Fruit fly (Drosophila melanogaster) whole organism, embryonic: ENCODE results near the gene pHCl-1.

ENCODE experiments used
- Antp ChIP-seq: fragments of 200-800 bp; sonication (Bioruptor generic); optimal IDR thresholded peaks from 3 replicates; lab custom pipeline; 2016; ENCODE audit warnings: missing biosample characterization, missing genetic modification characterization
- CG12071 ChIP-seq: fragments of 200-800 bp; sonication (Bioruptor generic); optimal IDR thresholded peaks from 3 replicates; lab custom pipeline; 2018; ENCODE audit warnings: missing biosample characterization, mild to moderate bottlenecking, missing genetic modification characterization
- CG12104 ChIP-seq: fragments of 200-800 bp; sonication (Bioruptor generic); optimal IDR thresholded peaks from 3 replicates; lab custom pipeline; 2016; ENCODE audit warnings: missing biosample characterization, missing genetic modification characterization
- CG12769 ChIP-seq: fragments of 200-800 bp; sonication (Bioruptor generic); optimal IDR thresholded peaks from 2 replicates; lab custom pipeline; 2019; ENCODE audit warnings: missing biosample characterization, mild to moderate bottlenecking, missing genetic modification characterization, moderate library complexity
- CG13123 ChIP-seq: fragments of 200-800 bp; sonication (Bioruptor generic); optimal IDR thresholded peaks from 2 replicates; lab custom pipeline; 2016; ENCODE audit warnings: missing biosample characterization, missing genetic modification characterization
- CG13424 ChIP-seq: fragments of 200-800 bp; sonication (Bioruptor generic); optimal IDR thresholded peaks from 2 replicates; lab custom pipeline; 2019; ENCODE audit warnings: missing biosample characterization, mild to moderate bottlenecking, missing genetic modification characterization, moderate library complexity
- CG15479 ChIP-seq: fragments of 200-800 bp; sonication (Bioruptor generic); optimal IDR thresholded peaks from 3 replicates; lab custom pipeline; 2019; ENCODE audit warnings: missing biosample characterization, mild to moderate bottlenecking, missing genetic modification characterization, moderate library complexity
- CG18599 ChIP-seq: fragments of 200-800 bp; sonication (Bioruptor generic); optimal IDR thresholded peaks from 3 replicates; lab custom pipeline; 2017; ENCODE audit warnings: missing biosample characterization, missing genetic modification characterization, mild to moderate bottlenecking, moderate library complexity, missing genetic modification reagents
- CG30020 ChIP-seq: fragments of 200-800 bp; optimal IDR thresholded peaks from 2 replicates; lab custom pipeline; 2019; ENCODE audit warnings: missing biosample characterization, mild to moderate bottlenecking, missing genetic modification characterization, moderate library complexity
- CG3838 ChIP-seq: fragments of 200-800 bp; sonication (Bioruptor generic); optimal IDR thresholded peaks from 3 replicates; lab custom pipeline; 2016; ENCODE audit warnings: missing biosample characterization, missing genetic modification characterization
- CG4360 ChIP-seq: fragments of 200-800 bp; sonication (Bioruptor generic); IDR thresholded peaks from 2 replicates; pipeline ENCODE4 v1.3.6; 2022; ENCODE audit warnings: missing biosample characterization, missing genetic modification characterization
- CG4707 ChIP-seq: fragments of 200-800 bp; sonication (Bioruptor generic); optimal IDR thresholded peaks from 2 replicates; lab custom pipeline; 2018; ENCODE audit warnings: missing biosample characterization, mild to moderate bottlenecking, missing genetic modification characterization, moderate library complexity
- CG8281 ChIP-seq: fragments of 200-800 bp; sonication (Bioruptor generic); optimal IDR thresholded peaks from 2 replicates; lab custom pipeline; 2018; ENCODE audit warnings: missing biosample characterization, mild to moderate bottlenecking, missing genetic modification characterization, moderate library complexity
- CG9817 ChIP-seq: fragments of 200-800 bp; sonication (Bioruptor generic); optimal IDR thresholded peaks from 2 replicates; lab custom pipeline; 2018; ENCODE audit warnings: missing biosample characterization, mild to moderate bottlenecking, missing genetic modification characterization, moderate library complexity
- CTCF ChIP-seq: fragments of 200-800 bp; sonication (Bioruptor generic); optimal IDR thresholded peaks from 2 replicates; lab custom pipeline; 2017; ENCODE audit warnings: missing biosample characterization, mild to moderate bottlenecking, missing genetic modification characterization, moderate library complexity
- Elba2 ChIP-seq: fragments of 200-800 bp; sonication (Bioruptor generic); optimal IDR thresholded peaks from 3 replicates; lab custom pipeline; 2016; ENCODE audit warnings: missing biosample characterization, missing genetic modification characterization
- Fer2 ChIP-seq: fragments of 200-800 bp; sonication (Bioruptor generic); optimal IDR thresholded peaks from 2 replicates; lab custom pipeline; 2018; ENCODE audit warnings: missing biosample characterization, mild to moderate bottlenecking, missing genetic modification characterization, moderate library complexity
- H15 ChIP-seq: fragments of 200-800 bp; sonication (Bioruptor generic); IDR thresholded peaks from 3 replicates; pipeline ENCODE4 v1.3.6; 2022; ENCODE audit warnings: missing biosample characterization, missing genetic modification characterization
- Lhr ChIP-seq: fragments of 200-800 bp; sonication (Bioruptor generic); optimal IDR thresholded peaks from 3 replicates; lab custom pipeline; 2017; ENCODE audit warnings: mild to moderate bottlenecking, missing biosample characterization, missing genetic modification reagents, missing genetic modification characterization
- Med ChIP-seq: fragments of 200-800 bp; sonication (Bioruptor generic); peaks from one replicate; lab custom pipeline; 2016; ENCODE audit warnings: missing biosample characterization, missing genetic modification characterization, mild to moderate bottlenecking, inconsistent platforms, moderate library complexity
- Opbp ChIP-seq: fragments of 200-800 bp; sonication (Bioruptor generic); IDR thresholded peaks from 3 replicates; pipeline ENCODE4 v1.3.6; 2022; ENCODE audit warnings: missing biosample characterization, missing genetic modification characterization; ENCODE audit not compliant: partially characterized antibody
- Sox102F ChIP-seq: fragments of 200-800 bp; sonication (Bioruptor generic); optimal IDR thresholded peaks from 2 replicates; lab custom pipeline; 2018; ENCODE audit warnings: missing biosample characterization, mild to moderate bottlenecking, missing genetic modification characterization, moderate library complexity
- Spps ChIP-seq: fragments of 200-800 bp; sonication (Bioruptor generic); optimal IDR thresholded peaks from 2 replicates; lab custom pipeline; 2018; ENCODE audit warnings: missing biosample characterization, mild to moderate bottlenecking, missing genetic modification characterization
- Taf1 ChIP-seq: fragments of 200-800 bp; sonication (Bioruptor generic); IDR thresholded peaks from 2 replicates; pipeline ENCODE4 v1.3.6; 2022; ENCODE audit warnings: missing biosample characterization, missing genetic modification characterization
- Tbp ChIP-seq: fragments of >200 bp; optimal IDR thresholded peaks from 2 replicates; lab custom pipeline; 2018; ENCODE audit warnings: missing biosample characterization, missing genetic modification characterization
- Usf ChIP-seq: fragments of 200-800 bp; sonication (Bioruptor generic); optimal IDR thresholded peaks from 2 replicates; lab custom pipeline; 2017; ENCODE audit warnings: missing genotype, missing biosample characterization, missing genetic modification characterization
- Vsx1 ChIP-seq: fragments of 200-800 bp; sonication (Bioruptor generic); optimal IDR thresholded peaks from 2 replicates; lab custom pipeline; 2017; ENCODE audit warnings: missing biosample characterization, mild to moderate bottlenecking, missing genetic modification characterization, missing genetic modification reagents
- ab ChIP-seq: fragments of 200-800 bp; sonication (Bioruptor generic); optimal IDR thresholded peaks from 2 replicates; lab custom pipeline; 2016; ENCODE audit warnings: missing biosample characterization, missing genetic modification characterization
- aop ChIP-seq: fragments of 200-800 bp; sonication (Bioruptor generic); IDR thresholded peaks from 2 replicates; pipeline ENCODE4 v1.3.6; 2022; ENCODE audit warnings: missing biosample characterization, missing genetic modification characterization
- ara ChIP-seq: fragments of 200-800 bp; sonication (Bioruptor generic); IDR thresholded peaks from 2 replicates; pipeline ENCODE4 v1.3.6; 2022; ENCODE audit warnings: missing biosample characterization, missing genetic modification characterization
- ase ChIP-seq: fragments of 200-800 bp; sonication (Bioruptor generic); IDR thresholded peaks from 3 replicates; pipeline ENCODE4 v1.3.6; 2022; ENCODE audit warnings: missing biosample characterization, missing genetic modification characterization
- ash1 ChIP-seq: fragments of 200-800 bp; sonication (Bioruptor generic); optimal IDR thresholded peaks from 2 replicates; lab custom pipeline; 2018; ENCODE audit warnings: missing biosample characterization, mild to moderate bottlenecking, missing genetic modification characterization
- bowl ChIP-seq: fragments of 200-800 bp; sonication (Bioruptor generic); IDR thresholded peaks from 2 replicates; pipeline ENCODE4 v1.3.6; 2022; ENCODE audit warnings: missing biosample characterization, missing genetic modification characterization
- fd64A ChIP-seq: fragments of 200-800 bp; sonication (Bioruptor generic); optimal IDR thresholded peaks from 3 replicates; lab custom pipeline; 2018; ENCODE audit warnings: missing biosample characterization, mild to moderate bottlenecking, missing genetic modification characterization
- gce ChIP-seq: fragments of 200-800 bp; sonication (Bioruptor generic); IDR thresholded peaks from 3 replicates; pipeline ENCODE4 v1.3.6; 2022; ENCODE audit warnings: missing biosample characterization, missing genetic modification characterization
- ham ChIP-seq: fragments of 200-800 bp; sonication (Bioruptor generic); IDR thresholded peaks from 2 replicates; pipeline ENCODE4 v1.3.6; 2022; ENCODE audit warnings: missing biosample characterization, missing genetic modification characterization
- ind ChIP-seq: fragments of 200-800 bp; sonication (Bioruptor generic); optimal IDR thresholded peaks from 3 replicates; lab custom pipeline; 2016; ENCODE audit warnings: missing biosample characterization, missing genetic modification characterization
- kah ChIP-seq: fragments of 200-800 bp; sonication (Bioruptor generic); optimal IDR thresholded peaks from 2 replicates; lab custom pipeline; 2018; ENCODE audit warnings: missing biosample characterization, mild to moderate bottlenecking, missing genetic modification characterization
- ken ChIP-seq: fragments of 200-800 bp; sonication (Bioruptor generic); IDR thresholded peaks from 3 replicates; pipeline ENCODE4 v1.3.6; 2022; ENCODE audit warnings: missing biosample characterization, missing genetic modification characterization
- lov ChIP-seq, 2 experiments: fragments of 200-800 bp in 1 of 2; fragments of >200 bp in 1 of 2; sonication (Bioruptor generic) in 1 of 2; IDR thresholded peaks in 1 of 2; optimal IDR thresholded peaks in 1 of 2; 2 replicates in 1 of 2; 3 replicates in 1 of 2; pipeline versions ENCODE4 v1.3.6 to Lab custom; 2017 to 2022; ENCODE audit warnings: missing biosample characterization in 1 of 2, missing genetic modification characterization in 1 of 2
- nau ChIP-seq: fragments of 200-800 bp; sonication (Bioruptor generic); optimal IDR thresholded peaks from 3 replicates; lab custom pipeline; 2017; ENCODE audit warnings: missing biosample characterization, mild to moderate bottlenecking, missing genetic modification characterization, missing genetic modification reagents
- nom ChIP-seq: fragments of 200-800 bp; sonication (Bioruptor generic); optimal IDR thresholded peaks from 2 replicates; lab custom pipeline; 2017; ENCODE audit warnings: missing biosample characterization, missing genetic modification characterization, mild to moderate bottlenecking, moderate library complexity, missing genetic modification reagents
- pb ChIP-seq: fragments of 200-800 bp; sonication (Bioruptor generic); optimal IDR thresholded peaks from 3 replicates; lab custom pipeline; 2016; ENCODE audit warnings: missing biosample characterization, missing genetic modification characterization
- pita ChIP-seq: fragments of 200-800 bp; sonication (Bioruptor generic); optimal IDR thresholded peaks from 2 replicates; lab custom pipeline; 2017; ENCODE audit warnings: missing biosample characterization, mild to moderate bottlenecking, missing genetic modification characterization
- repo ChIP-seq: fragments of 200-800 bp; sonication (Bioruptor generic); optimal IDR thresholded peaks from 2 replicates; lab custom pipeline; 2016; ENCODE audit warnings: missing biosample characterization, missing genetic modification characterization
- sens ChIP-seq: fragments of 200-800 bp; sonication (Bioruptor generic); peaks from one replicate; lab custom pipeline; 2016; ENCODE audit warnings: missing biosample characterization, missing genetic modification characterization
- seq ChIP-seq: fragments of 200-800 bp; sonication (Bioruptor generic); IDR thresholded peaks from 2 replicates; pipeline ENCODE4 v1.3.6; 2022; ENCODE audit warnings: missing biosample characterization, missing genetic modification characterization
- slbo ChIP-seq: fragments of 200-800 bp; sonication (Bioruptor generic); IDR thresholded peaks from 2 replicates; pipeline ENCODE4 v1.3.6; 2022; ENCODE audit warnings: missing biosample characterization, missing genetic modification characterization
- slou ChIP-seq: fragments of 200-800 bp; sonication (Bioruptor generic); optimal IDR thresholded peaks from 3 replicates; lab custom pipeline; 2016; ENCODE audit warnings: missing biosample characterization, missing genetic modification characterization
- tio ChIP-seq: fragments of 200-800 bp; sonication (Bioruptor generic); optimal IDR thresholded peaks from 2 replicates; lab custom pipeline; 2017; ENCODE audit warnings: missing biosample characterization, missing genetic modification characterization, inconsistent platforms

The pHCl-1 gene

dm6 chr3L:15924811-15925437 lies 26.1 kb upstream of the pHCl-1 start, which contains the start of gene sff (continued):
- TF ChIP-seq seq (GFP tag; lab: Robert Waterston, UW) (peak; percentile 88), pita (GFP tag; lab: Kevin White, UChicago) (peak; percentile 32), Taf1 (GFP tag; lab: Robert Waterston, UW) (peak; percentile 63), CG3838 (GFP tag; lab: Kevin White, UChicago) (peak; percentile 13), tio (GFP tag; lab: Kevin White, UChicago) (peak; percentile 90), gce (peak; percentile 71), ken (GFP tag; lab: Robert Waterston, UW) (peak; percentile 91), CG8281 (tag; lab: Kevin White, UChicago) (peak; percentile 66), Usf (GFP tag; lab: Kevin White, UChicago) (peak; percentile 84), Elba2 (peak; percentile 70), fd64A (peak; percentile 77), slbo (peak; percentile 86), ab (GFP tag; lab: Kevin White, UChicago) (peak; percentile 18), CG9817 (tag; lab: Kevin White, UChicago) (peak; percentile 85), kah (GFP tag; lab: Kevin White, UChicago) (peak; percentile 78), nom (GFP tag; lab: Kevin White, UChicago) (no peak), Spps (peak; percentile 86), bowl (GFP tag; lab: Robert Waterston, UW) (0 out of 2 replicates have a peak, but pooled peaks have one; percentile 51), CG18599 (GFP tag; lab: Kevin White, UChicago) (peak; percentile 92), CG12104 (GFP tag; lab: Kevin White, UChicago) (peak; percentile 81), H15 (GFP tag; lab: Robert Waterston, UW) (peak; percentile 89), ara (GFP tag; lab: Robert Waterston, UW) (peak; percentile 87), CG12071 (peak; percentile 86), repo (peak; percentile 49), lov (optimal IDR thresholded peaks at IDR 0.05; lab: Kevin White, UChicago) (no peak), lov (GFP tag; IDR thresholded peaks at IDR 0.05; lab: Robert Waterston, UW) (peak; percentile 51; the same call in 1 of the 3 replicates), ind (peak; percentile 86), aop (peak; percentile 83), slou (peak; percentile 51), CTCF (GFP tag; lab: Kevin White, UChicago) (peak; percentile 56), Sox102F (GFP tag; lab: Kevin White, UChicago) (peak; percentile 88), Opbp (GFP tag; lab: Robert Waterston, UW) (no peak), Med (GFP tag; lab: Kevin White, UChicago) (peak; percentile 95), CG4360 (GFP tag; lab: Robert Waterston, UW) (peak; percentile 91), CG30020 (tag; lab: Kevin White, UChicago) (peak; percentile 75), CG4707 (GFP tag; lab: Kevin White, UChicago) (peak; percentile 97), ash1 (GFP tag; lab: Kevin White, UChicago) (no peak), Lhr (GFP tag; lab: Kevin White, UChicago) (peak; percentile 68), Vsx1 (peak; percentile 68), pb (GFP tag; lab: Kevin White, UChicago) (peak; percentile 35), nau (peak; percentile 80), CG12769 (tag; lab: Kevin White, UChicago) (peak; percentile 78), CG15479 (peak; percentile 58), sens (GFP tag; lab: Kevin White, UChicago) (peak; percentile 95), Antp (GFP tag; lab: Kevin White, UChicago) (peak; percentile 66), ase (peak; percentile 82), CG13123 (GFP tag; lab: Kevin White, UChicago) (peak; percentile 56), Tbp (GFP tag; lab: Kevin White, UChicago) (no peak), CG13424 (tag; lab: Kevin White, UChicago) (peak; percentile 90), ham (GFP tag; lab: Robert Waterston, UW) (no peak), Fer2 (tag; lab: Kevin White, UChicago) (peak; percentile 72)
